Fruit fly (Drosophila melanogaster) whole organism, embryonic: ENCODE measurements around the gene Ten-m.

Experiments used
- BtbVII ChIP-seq: fragments of 200-800 bp; sonication (Bioruptor generic); optimal IDR thresholded peaks from 3 replicates; lab custom pipeline; 2017; ENCODE audit warnings: missing biosample characterization, mild to moderate bottlenecking, missing genetic modification characterization
- CG10147 ChIP-seq: fragments of 200-800 bp; sonication (Bioruptor generic); optimal IDR thresholded peaks from 2 replicates; lab custom pipeline; 2019; ENCODE audit warnings: missing biosample characterization, mild to moderate bottlenecking, missing genetic modification characterization, moderate library complexity
- CG12071 ChIP-seq: fragments of 200-800 bp; sonication (Bioruptor generic); optimal IDR thresholded peaks from 3 replicates; lab custom pipeline; 2018; ENCODE audit warnings: missing biosample characterization, mild to moderate bottlenecking, missing genetic modification characterization
- CG1529 ChIP-seq: fragments of 200-800 bp; sonication (Bioruptor generic); optimal IDR thresholded peaks from 3 replicates; lab custom pipeline; 2018; ENCODE audit warnings: missing biosample characterization, missing genetic modification characterization
- CG15479 ChIP-seq: fragments of 200-800 bp; sonication (Bioruptor generic); optimal IDR thresholded peaks from 3 replicates; lab custom pipeline; 2019; ENCODE audit warnings: missing biosample characterization, mild to moderate bottlenecking, missing genetic modification characterization, moderate library complexity
- CG15696 ChIP-seq: fragments of 200-800 bp; sonication (Bioruptor generic); optimal IDR thresholded peaks from 2 replicates; lab custom pipeline; 2019; ENCODE audit warnings: missing biosample characterization, mild to moderate bottlenecking, missing genetic modification characterization, moderate library complexity
- CG17385 ChIP-seq: fragments of 200-800 bp; sonication (Bioruptor generic); optimal IDR thresholded peaks from 3 replicates; lab custom pipeline; 2018; ENCODE audit warnings: missing biosample characterization, mild to moderate bottlenecking, missing genetic modification characterization
- CG17912 ChIP-seq: fragments of 200-800 bp; sonication (Bioruptor generic); optimal IDR thresholded peaks from 2 replicates; lab custom pipeline; 2018; ENCODE audit warnings: missing biosample characterization, mild to moderate bottlenecking, missing genetic modification characterization
- CG1832 ChIP-seq: fragments of 200-800 bp; sonication (Bioruptor generic); optimal IDR thresholded peaks from 2 replicates; lab custom pipeline; 2017; ENCODE audit warnings: missing biosample characterization, mild to moderate bottlenecking, missing genetic modification characterization, inconsistent platforms
- CG3407 ChIP-seq: fragments of 200-800 bp; sonication (Bioruptor generic); optimal IDR thresholded peaks from 2 replicates; lab custom pipeline; 2018; ENCODE audit warnings: missing biosample characterization, mild to moderate bottlenecking, missing genetic modification characterization
- CG6272 ChIP-seq: fragments of 200-800 bp; sonication (Bioruptor generic); IDR thresholded peaks from 2 replicates; pipeline ENCODE4 v1.3.6; 2022; ENCODE audit warnings: missing biosample characterization, missing genetic modification characterization
- CG7745 ChIP-seq: fragments of 200-800 bp; sonication (Bioruptor generic); optimal IDR thresholded peaks from 2 replicates; lab custom pipeline; 2018; ENCODE audit warnings: missing biosample characterization, mild to moderate bottlenecking, missing genetic modification characterization, moderate library complexity
- Doc2 ChIP-seq: fragments of 200-800 bp; sonication (Bioruptor generic); IDR thresholded peaks from 2 replicates; pipeline ENCODE4 v1.3.6; 2022; ENCODE audit warnings: missing biosample characterization, missing genetic modification characterization
- Doc3 ChIP-seq: fragments of 200-800 bp; sonication (Bioruptor generic); IDR thresholded peaks from 3 replicates; pipeline ENCODE4 v1.3.6; 2022; ENCODE audit warnings: missing biosample characterization, missing genetic modification characterization; ENCODE audit not compliant: partially characterized antibody
- Elba2 ChIP-seq: fragments of 200-800 bp; sonication (Bioruptor generic); optimal IDR thresholded peaks from 3 replicates; lab custom pipeline; 2016; ENCODE audit warnings: missing biosample characterization, missing genetic modification characterization
- GATAe ChIP-seq: fragments of 200-800 bp; sonication (Bioruptor generic); conservative IDR thresholded peaks from 2 replicates; pipeline ENCODE4 v1.3.6; 2022; ENCODE audit warnings: missing biosample characterization, missing genetic modification characterization
- Hr78 ChIP-seq, 2 experiments: fragments of 200-800 bp in 1 of 2; fragments of >200 bp in 1 of 2; sonication (Bioruptor generic) in 1 of 2; optimal IDR thresholded peaks; 2 replicates each; lab custom pipeline; 2017 to 2019; ENCODE audit warnings: missing biosample characterization in 2 of 2, missing genetic modification characterization in 2 of 2, mild to moderate bottlenecking in 1 of 2, moderate library complexity in 1 of 2
- MTF-1 ChIP-seq: fragments of 200-800 bp; sonication (Bioruptor generic); optimal IDR thresholded peaks from 2 replicates; lab custom pipeline; 2018; ENCODE audit warnings: missing biosample characterization, mild to moderate bottlenecking, missing genetic modification characterization, borderline replicate concordance
- Med ChIP-seq: fragments of 200-800 bp; sonication (Bioruptor generic); peaks from one replicate; lab custom pipeline; 2016; ENCODE audit warnings: missing biosample characterization, missing genetic modification characterization, mild to moderate bottlenecking, inconsistent platforms, moderate library complexity
- Pdp1 ChIP-seq, 2 experiments: fragments of 200-800 bp; sonication (Bioruptor generic); optimal IDR thresholded peaks; 3 replicates each; lab custom pipeline; 2016; ENCODE audit warnings: missing biosample characterization in 2 of 2, missing genetic modification characterization in 2 of 2, mild to moderate bottlenecking in 1 of 2, moderate library complexity in 1 of 2
- Stat92E ChIP-seq, 3 experiments: fragments of >200 bp in 2 of 3; fragments of 200-800 bp in 1 of 3; sonication (Bioruptor generic) in 1 of 3; optimal IDR thresholded peaks; 2 replicates each; lab custom pipeline; 2017 to 2019; ENCODE audit warnings: missing biosample characterization in 3 of 3, missing genetic modification characterization in 3 of 3, mild to moderate bottlenecking in 1 of 3, moderate library complexity in 1 of 3
- TFAM ChIP-seq: fragments of 200-800 bp; sonication (Bioruptor generic); optimal IDR thresholded peaks from 2 replicates; lab custom pipeline; 2017; ENCODE audit warnings: missing biosample characterization, missing genetic modification characterization, inconsistent platforms
- Xrp1 ChIP-seq: fragments of 200-800 bp; sonication (Bioruptor generic); IDR thresholded peaks from 2 replicates; pipeline ENCODE4 v1.3.6; 2022; ENCODE audit warnings: missing biosample characterization, missing genetic modification characterization
- abd-A ChIP-seq: fragments of 200-800 bp; sonication (Bioruptor generic); optimal IDR thresholded peaks from 3 replicates; lab custom pipeline; 2019; ENCODE audit warnings: missing biosample characterization, mild to moderate bottlenecking, missing genetic modification characterization, moderate library complexity
- aop ChIP-seq: fragments of 200-800 bp; sonication (Bioruptor generic); IDR thresholded peaks from 2 replicates; pipeline ENCODE4 v1.3.6; 2022; ENCODE audit warnings: missing biosample characterization, missing genetic modification characterization
- cg ChIP-seq: fragments of 200-800 bp; sonication (Bioruptor generic); optimal IDR thresholded peaks from 3 replicates; lab custom pipeline; 2019; ENCODE audit warnings: missing biosample characterization, mild to moderate bottlenecking, missing genetic modification characterization, moderate library complexity
- ci ChIP-seq: fragments of 200-800 bp; sonication (Bioruptor generic); IDR thresholded peaks from 3 replicates; pipeline ENCODE4 v1.3.6; 2022; ENCODE audit warnings: missing biosample characterization, missing genetic modification characterization
- crol ChIP-seq: fragments of 200-800 bp; sonication (Bioruptor generic); IDR thresholded peaks from 2 replicates; pipeline ENCODE4 v1.3.6; 2022; ENCODE audit warnings: missing biosample characterization, missing genetic modification characterization
- crp ChIP-seq, 2 experiments: fragments of 200-800 bp; sonication (Bioruptor generic); optimal IDR thresholded peaks; 2 replicates in 1 of 2; 3 replicates in 1 of 2; lab custom pipeline; 2017; ENCODE audit warnings: missing biosample characterization in 2 of 2, missing genetic modification characterization in 2 of 2, mild to moderate bottlenecking in 1 of 2, moderate library complexity in 1 of 2
- dimm ChIP-seq: fragments of 200-800 bp; sonication (Bioruptor generic); IDR thresholded peaks from 2 replicates; pipeline ENCODE4 v1.3.6; 2022; ENCODE audit warnings: missing biosample characterization, missing genetic modification characterization
- gcm ChIP-seq: fragments of 200-800 bp; sonication (Bioruptor generic); optimal IDR thresholded peaks from 2 replicates; lab custom pipeline; 2019; ENCODE audit warnings: missing biosample characterization, mild to moderate bottlenecking, missing genetic modification characterization, moderate library complexity
- gem ChIP-seq: fragments of 200-800 bp; sonication (Bioruptor generic); optimal IDR thresholded peaks from 2 replicates; lab custom pipeline; 2019; ENCODE audit warnings: missing biosample characterization, mild to moderate bottlenecking, missing genetic modification characterization, moderate library complexity
- lmd ChIP-seq: fragments of 200-800 bp; sonication (Bioruptor generic); IDR thresholded peaks from 2 replicates; pipeline ENCODE4 v1.3.6; 2022; ENCODE audit warnings: missing biosample characterization, missing genetic modification characterization
- luna ChIP-seq: fragments of 200-800 bp; sonication (Bioruptor generic); optimal IDR thresholded peaks from 2 replicates; lab custom pipeline; 2016; ENCODE audit warnings: missing biosample characterization, missing genetic modification characterization
- maf-S ChIP-seq: fragments of 200-800 bp; sonication (Bioruptor generic); optimal IDR thresholded peaks from 2 replicates; lab custom pipeline; 2016; ENCODE audit warnings: missing biosample characterization, missing genetic modification characterization
- oc ChIP-seq: fragments of 200-800 bp; sonication (Bioruptor generic); optimal IDR thresholded peaks from 2 replicates; lab custom pipeline; 2018; ENCODE audit warnings: missing biosample characterization, mild to moderate bottlenecking, missing genetic modification characterization, moderate library complexity
- otp ChIP-seq: fragments of 200-800 bp; sonication (Bioruptor generic); IDR thresholded peaks from 3 replicates; pipeline ENCODE4, ENCODE4 v1.3.6; 2022; ENCODE audit warnings: missing biosample characterization, missing genetic modification characterization
- pros ChIP-seq: fragments of 200-800 bp; sonication (Bioruptor generic); optimal IDR thresholded peaks from 3 replicates; lab custom pipeline; 2019; ENCODE audit warnings: missing biosample characterization, mild to moderate bottlenecking, missing genetic modification characterization, moderate library complexity
- sd ChIP-seq: fragments of 200-800 bp; sonication (Bioruptor generic); optimal IDR thresholded peaks from 3 replicates; lab custom pipeline; 2018; ENCODE audit warnings: missing biosample characterization, mild to moderate bottlenecking, missing genetic modification characterization, moderate library complexity
- sens ChIP-seq: fragments of 200-800 bp; sonication (Bioruptor generic); peaks from one replicate; lab custom pipeline; 2016; ENCODE audit warnings: missing biosample characterization, missing genetic modification characterization
- tap ChIP-seq: fragments of 200-800 bp; optimal IDR thresholded peaks from 3 replicates; lab custom pipeline; 2019; ENCODE audit warnings: missing biosample characterization, mild to moderate bottlenecking, missing genetic modification characterization, moderate library complexity
- tll ChIP-seq, 2 experiments: fragments of 200-800 bp in 1 of 2; fragments of >200 bp in 1 of 2; sonication (Bioruptor generic) in 1 of 2; optimal IDR thresholded peaks; 2 replicates each; lab custom pipeline; 2017 to 2019; ENCODE audit warnings: missing biosample characterization in 2 of 2, missing genetic modification characterization in 2 of 2, mild to moderate bottlenecking in 1 of 2, moderate library complexity in 1 of 2
- ttk ChIP-seq: fragments of 200-800 bp; sonication (Bioruptor generic); IDR thresholded peaks from 2 replicates; pipeline ENCODE4 v2.1.2; 2022; ENCODE audit warnings: missing biosample characterization, missing genetic modification characterization
- twi ChIP-seq: fragments of 200-800 bp; optimal IDR thresholded peaks from 2 replicates; lab custom pipeline; 2019; ENCODE audit warnings: missing biosample characterization, mild to moderate bottlenecking, missing genetic modification characterization, moderate library complexity
- usp ChIP-seq: fragments of >200 bp; optimal IDR thresholded peaks from 2 replicates; lab custom pipeline; 2017; ENCODE audit warnings: missing biosample characterization, missing genetic modification characterization
- vvl ChIP-seq: fragments of 200-800 bp; sonication (Bioruptor generic); IDR thresholded peaks from 2 replicates; pipeline ENCODE4 v1.3.6; 2022; ENCODE audit warnings: missing biosample characterization, missing genetic modification characterization
- zen ChIP-seq: fragments of 200-800 bp; sonication (Bioruptor generic); optimal IDR thresholded peaks from 3 replicates; lab custom pipeline; 2018; ENCODE audit warnings: missing biosample characterization, mild to moderate bottlenecking, missing genetic modification characterization, moderate library complexity

Ten-m gene

dm6 chr3L:22400776-22401292 lies 6.8 kb downstream of the Ten-m start (continued):
- no peak for TF ChIP-seq CG17912 (GFP tag; lab: Kevin White, UChicago)
- no peak for TF ChIP-seq CG6272
- peak; percentile 12 for TF ChIP-seq twi
- no peak for TF ChIP-seq Doc3
- no peak for TF ChIP-seq otp (GFP tag; lab: Robert Waterston, UW)
- TF ChIP-seq CG3407 = no peak
- TF ChIP-seq CG12071 = no peak
- peak; percentile 47 for TF ChIP-seq crol (GFP tag; lab: Robert Waterston, UW)
- TF ChIP-seq pros (GFP tag; lab: Kevin White, UChicago) = peak; percentile 95
- TF ChIP-seq aop = no peak
- TF ChIP-seq crp (GFP tag; optimal IDR thresholded peaks at IDR 0.05; lab: Kevin White, UChicago) = no peak
- peak; percentile 28 for TF ChIP-seq zen (tag; lab: Kevin White, UChicago)
- TF ChIP-seq GATAe (GFP tag; lab: Robert Waterston, UW) = no peak
- peak; percentile 71 for TF ChIP-seq CG15479 (GFP tag; lab: Kevin White, UChicago)
- no peak for TF ChIP-seq lmd (GFP tag; lab: Robert Waterston, UW)
- no peak for TF ChIP-seq BtbVII (GFP tag; lab: Kevin White, UChicago)
- peak; percentile 27 for TF ChIP-seq CG1832 (GFP tag; lab: Kevin White, UChicago)
- TF ChIP-seq MTF-1 (GFP tag; lab: Kevin White, UChicago) = no peak
- no peak for TF ChIP-seq Elba2 (GFP tag; lab: Kevin White, UChicago)
- no peak for TF ChIP-seq CG10147 (GFP tag; lab: Kevin White, UChicago)
- no peak for TF ChIP-seq Doc2 (GFP tag; lab: Robert Waterston, UW)
- TF ChIP-seq sens (GFP tag; lab: Kevin White, UChicago) = peak; percentile 63
- TF ChIP-seq luna (GFP tag; lab: Kevin White, UChicago) = no peak

dm6 chr3L:22399906-22400655 lies 7.6 kb downstream of the Ten-m start:
- TF ChIP-seq TFAM (GFP tag; lab: Kevin White, UChicago) = no peak
- peak; percentile 9 for TF ChIP-seq oc (tag; lab: Kevin White, UChicago)
- peak; percentile 40 for TF ChIP-seq abd-A
- peak; percentile 42 for TF ChIP-seq cg
- peak; percentile 19 for TF ChIP-seq CG1529 (GFP tag; lab: Kevin White, UChicago)
- TF ChIP-seq tap (tag; lab: Kevin White, UChicago) = no peak
- TF ChIP-seq Med (GFP tag; lab: Kevin White, UChicago) = peak; percentile 6
- TF ChIP-seq crol (GFP tag; lab: Robert Waterston, UW) = peak; percentile 67
- TF ChIP-seq zen (tag; lab: Kevin White, UChicago) = peak; percentile 84
- peak in 1 of 2 experiments; percentile 74 for TF ChIP-seq tll (GFP tag; optimal IDR thresholded peaks at IDR 0.05; lab: Kevin White, UChicago)
- TF ChIP-seq Stat92E (GFP tag; optimal IDR thresholded peaks at IDR 0.05; lab: Kevin White, UChicago) = peak in 1 of 3 experiments; percentile 96
- peak in 1 of 2 experiments; percentile 36 for TF ChIP-seq Pdp1 (GFP tag; optimal IDR thresholded peaks at IDR 0.05; lab: Kevin White, UChicago)
- TF ChIP-seq vvl (GFP tag; lab: Robert Waterston, UW) = peak; percentile 35; the same call in 1 of the 2 replicates
- no peak for TF ChIP-seq ttk (GFP tag; lab: Robert Waterston, UW)
- peak; percentile 61 for TF ChIP-seq CG17385 (GFP tag; lab: Kevin White, UChicago)
- no peak for TF ChIP-seq maf-S (GFP tag; lab: Kevin White, UChicago)
- 0 out of 3 replicates have a peak, but pooled peaks have one; percentile 44 for TF ChIP-seq ci (GFP tag; lab: Robert Waterston, UW)
- TF ChIP-seq CG15696 (tag; lab: Kevin White, UChicago) = peak; percentile 6
- peak; percentile 76 for TF ChIP-seq CG7745 (tag; lab: Kevin White, UChicago)
- TF ChIP-seq dimm (GFP tag; lab: Robert Waterston, UW) = no peak
- TF ChIP-seq gem (tag; lab: Kevin White, UChicago) = no peak
- TF ChIP-seq twi = peak; percentile 84
- 0 out of 2 replicates have a peak, but pooled peaks have one; percentile 15 for TF ChIP-seq Xrp1 (GFP tag; lab: Robert Waterston, UW)
- no peak for TF ChIP-seq usp
- peak in 1 of 2 experiments; percentile 2 for TF ChIP-seq Hr78 (GFP tag; optimal IDR thresholded peaks at IDR 0.05; lab: Kevin White, UChicago)
- TF ChIP-seq gcm = peak; percentile 88
- TF ChIP-seq sd = peak; percentile 67
